Fruit fly (Drosophila melanogaster): ENCODE results near the gene mthl5.

mthl5 gene

dm6 chr3R:11920605-11921004 lies 33.6 kb upstream of the mthl5 start (continued):
- TF ChIP-seq ewg (GFP tag; optimal IDR thresholded peaks at IDR 0.05) (no peak), tx (GFP tag; optimal IDR thresholded peaks at IDR 0.05) (no peak), dmrt11E (tag; optimal IDR thresholded peaks at IDR 0.05) (no peak), CG12071 (GFP tag; optimal IDR thresholded peaks at IDR 0.05) (no peak), Hr39 (optimal IDR thresholded peaks at IDR 0.05) (no peak), stc (GFP tag; IDR thresholded peaks at IDR 0.05) (no peak), CG6272 (GFP tag; IDR thresholded peaks at IDR 0.05) (no peak), CG8089 (GFP tag; optimal IDR thresholded peaks at IDR 0.05) (no peak), CG11247 (GFP tag; IDR thresholded peaks at IDR 0.05) (no peak), CG6813 (GFP tag; optimal IDR thresholded peaks at IDR 0.05) (no peak), CG10147 (GFP tag; optimal IDR thresholded peaks at IDR 0.05) (no peak), NC2α (GFP tag; optimal IDR thresholded peaks at IDR 0.05) (no peak), CG14050 (GFP tag; IDR thresholded peaks at IDR 0.05) (no peak), HmgD (GFP tag; optimal IDR thresholded peaks at IDR 0.05) (no peak), Dfd (GFP tag; optimal IDR thresholded peaks at IDR 0.05) (no peak), Pdp1 (GFP tag; optimal IDR thresholded peaks at IDR 0.05) (no peak), CG34422 (GFP tag; IDR thresholded peaks at IDR 0.05) (no peak), CG4424 (GFP tag; optimal IDR thresholded peaks at IDR 0.05) (peak; percentile 26), tup (GFP tag; optimal IDR thresholded peaks at IDR 0.05) (no peak), Med (GFP tag) (no peak), gt (GFP tag; IDR thresholded peaks at IDR 0.05) (no peak), al (GFP tag; IDR thresholded peaks at IDR 0.05) (no peak), Deaf1 (tag; optimal IDR thresholded peaks at IDR 0.05) (no peak), Usf (GFP tag; optimal IDR thresholded peaks at IDR 0.05) (no peak), Lhr (GFP tag; optimal IDR thresholded peaks at IDR 0.05) (no peak), CG14014 (GFP tag; IDR thresholded peaks at IDR 0.05) (no peak), pzg (GFP tag; optimal IDR thresholded peaks at IDR 0.05) (no peak), jigr1 (GFP tag; IDR thresholded peaks at IDR 0.05) (no peak), zfh2 (GFP tag; optimal IDR thresholded peaks at IDR 0.05) (no peak), H15 (GFP tag; IDR thresholded peaks at IDR 0.05) (no peak), CG12391 (tag; optimal IDR thresholded peaks at IDR 0.05) (no peak), amos (GFP tag; IDR thresholded peaks at IDR 0.05; ENCODE audit: partially characterized antibody) (no peak), CG13287 (GFP tag; IDR thresholded peaks at IDR 0.05; ENCODE audit: partially characterized antibody) (no peak), CG1792 (GFP tag; optimal IDR thresholded peaks at IDR 0.05) (no peak), fru (optimal IDR thresholded peaks at IDR 0.05) (no peak), Taf1 (GFP tag; IDR thresholded peaks at IDR 0.05) (no peak), ftz-f1 (GFP tag; optimal IDR thresholded peaks at IDR 0.05) (no peak), seq (GFP tag; IDR thresholded peaks at IDR 0.05) (no peak), pfk (GFP tag; optimal IDR thresholded peaks at IDR 0.05) (no peak), CG17802 (tag; optimal IDR thresholded peaks at IDR 0.05) (no peak), bigmax (GFP tag; optimal IDR thresholded peaks at IDR 0.05) (no peak), Dip3 (GFP tag; optimal IDR thresholded peaks at IDR 0.05) (no peak), CG9797 (GFP tag; optimal IDR thresholded peaks at IDR 0.05) (no peak), CG11560 (tag; IDR thresholded peaks at IDR 0.05) (no peak), fd64A (GFP tag; optimal IDR thresholded peaks at IDR 0.05) (no peak), CG2129 (GFP tag; IDR thresholded peaks at IDR 0.05; ENCODE audit: partially characterized antibody) (no peak), ERR (GFP tag; optimal IDR thresholded peaks at IDR 0.05) (no peak), CG6689 (GFP tag; IDR thresholded peaks at IDR 0.05) (peak; percentile 37; the same call in 1 of the 2 replicates), D19A (tag; optimal IDR thresholded peaks at IDR 0.05) (no peak), dan (GFP tag; IDR thresholded peaks at IDR 0.05) (no peak), CG12659 (GFP tag; optimal IDR thresholded peaks at IDR 0.05) (no peak), gcm (GFP tag; optimal IDR thresholded peaks at IDR 0.05) (no peak), sens-2 (GFP tag; IDR thresholded peaks at IDR 0.05) (no peak)

Measured in whole organism, embryonic.